Worm (Caenorhabditis elegans) whole organism, mixed stage, embryonic: ENCODE data around the gene R08D7.4.
"Not testable (repeated sequence)": the region's sequence is repeated elsewhere in the genome, so short reads cannot be mapped to it uniquely, and the experiment has no call there.

Experiments
- M03D4.4 ChIP-seq: sonication (generic microtip); optimal IDR thresholded peaks from 2 replicates; lab custom pipeline; 2017; ENCODE audit warnings: mild to moderate bottlenecking, missing genetic modification characterization, missing compliant biosample characterization
- bed-3 ChIP-seq: fragments of 200-800 bp; sonication (Bioruptor generic); optimal IDR thresholded peaks from 3 replicates; lab custom pipeline; 2018; ENCODE audit warnings: mild to moderate bottlenecking, missing genetic modification characterization, moderate library complexity, missing compliant biosample characterization
- blmp-1 ChIP-seq: fragments of 150-350 bp; optimal IDR thresholded peaks from 2 replicates; lab custom pipeline; 2014; ENCODE audit warnings: missing biosample characterization, missing genetic modification characterization
- ceh-43 ChIP-seq: fragments of 200-800 bp; sonication (Bioruptor generic); optimal IDR thresholded peaks from 2 replicates; lab custom pipeline; 2018; ENCODE audit warnings: mild to moderate bottlenecking, missing genetic modification characterization, moderate library complexity, missing compliant biosample characterization
- ces-1 ChIP-seq: fragments of 150-350 bp; optimal IDR thresholded peaks from 2 replicates; lab custom pipeline; 2014; ENCODE audit warnings: missing biosample characterization, missing genetic modification reagents, missing genetic modification characterization
- cnd-1 ChIP-seq: fragments of 200-800 bp; sonication (Bioruptor generic); optimal IDR thresholded peaks from 2 replicates; lab custom pipeline; 2018; ENCODE audit warnings: mild to moderate bottlenecking, missing genetic modification characterization, missing compliant biosample characterization
- drap-1 ChIP-seq: fragments of 200-800 bp; sonication (Bioruptor generic); optimal IDR thresholded peaks from 3 replicates; lab custom pipeline; 2018; ENCODE audit warnings: mild to moderate bottlenecking, missing genetic modification characterization, missing compliant biosample characterization
- flh-1 ChIP-seq: fragments of 200-800 bp; sonication (Bioruptor generic); optimal IDR thresholded peaks from 2 replicates; lab custom pipeline; 2018; ENCODE audit warnings: mild to moderate bottlenecking, missing genetic modification characterization, moderate library complexity, missing compliant biosample characterization
- ham-2 ChIP-seq: fragments of 200-800 bp; sonication (Bioruptor generic); optimal IDR thresholded peaks from 2 replicates; lab custom pipeline; 2018; ENCODE audit warnings: mild to moderate bottlenecking, missing genetic modification characterization, missing compliant biosample characterization
- hlh-1 ChIP-seq: fragments of 150-350 bp; optimal IDR thresholded peaks from 2 replicates; lab custom pipeline; 2014; ENCODE audit warnings: missing biosample characterization, missing genetic modification reagents, missing genetic modification characterization
- lin-13 ChIP-seq: fragments of 150-350 bp; optimal IDR thresholded peaks from 2 replicates; lab custom pipeline; 2014; ENCODE audit warnings: missing biosample characterization, missing genetic modification characterization
- lin-32 ChIP-seq: fragments of 200-800 bp; sonication (Bioruptor generic); optimal IDR thresholded peaks from 2 replicates; lab custom pipeline; 2018; ENCODE audit warnings: mild to moderate bottlenecking, missing genetic modification characterization, missing compliant biosample characterization
- lsy-2 ChIP-seq: fragments of 150-350 bp; optimal IDR thresholded peaks from 2 replicates; lab custom pipeline; 2014; ENCODE audit warnings: missing biosample characterization, missing genetic modification characterization
- mab-5 ChIP-seq: fragments of 150-350 bp; optimal IDR thresholded peaks from 2 replicates; lab custom pipeline; 2014; ENCODE audit warnings: missing biosample characterization, missing genetic modification characterization
- mls-2 ChIP-seq: sonication (generic microtip); optimal IDR thresholded peaks from 2 replicates; lab custom pipeline; 2016; ENCODE audit warnings: mild to moderate bottlenecking, missing genetic modification characterization, moderate library complexity, missing compliant biosample characterization
- nhr-12 ChIP-seq: fragments of 150-350 bp; optimal IDR thresholded peaks from 2 replicates; lab custom pipeline; 2014; ENCODE audit warnings: missing biosample characterization, missing genetic modification characterization
- nhr-2 ChIP-seq: fragments of 150-350 bp; optimal IDR thresholded peaks from 2 replicates; lab custom pipeline; 2014; ENCODE audit warnings: missing biosample characterization, missing genetic modification characterization
- nhr-237 ChIP-seq: fragments of 150-350 bp; optimal IDR thresholded peaks from 2 replicates; lab custom pipeline; 2014; ENCODE audit warnings: missing biosample characterization, missing genetic modification characterization
- nhr-28 ChIP-seq: fragments of 150-350 bp; optimal IDR thresholded peaks from 2 replicates; lab custom pipeline; 2014; ENCODE audit warnings: missing biosample characterization, missing genetic modification characterization
- nhr-76 ChIP-seq: sonication (generic microtip); optimal IDR thresholded peaks from 2 replicates; lab custom pipeline; 2017; ENCODE audit warnings: missing biosample characterization, missing genetic modification characterization
- pha-4 ChIP-seq: fragments of 150-350 bp; optimal IDR thresholded peaks from 2 replicates; lab custom pipeline; 2018; ENCODE audit warnings: missing biosample characterization, missing genetic modification reagents, missing genetic modification characterization
- sem-2 ChIP-seq: fragments of 200-800 bp; sonication (Bioruptor generic); optimal IDR thresholded peaks from 2 replicates; lab custom pipeline; 2018; ENCODE audit warnings: mild to moderate bottlenecking, missing genetic modification characterization, missing compliant biosample characterization
- snpc-4 ChIP-seq: fragments of 150-350 bp; optimal IDR thresholded peaks from 2 replicates; lab custom pipeline; 2014; ENCODE audit warnings: missing biosample characterization, missing genetic modification characterization
- sptf-1 ChIP-seq: sonication (generic microtip); optimal IDR thresholded peaks from 2 replicates; lab custom pipeline; 2017; ENCODE audit warnings: mild to moderate bottlenecking, missing genetic modification characterization, moderate library complexity, missing compliant biosample characterization
- tbx-8 ChIP-seq: fragments of 200-800 bp; sonication (Bioruptor generic); optimal IDR thresholded peaks from 2 replicates; lab custom pipeline; 2018; ENCODE audit warnings: mild to moderate bottlenecking, missing genetic modification characterization, moderate library complexity, missing compliant biosample characterization
- unc-120 ChIP-seq: sonication (generic microtip); optimal IDR thresholded peaks from 2 replicates; lab custom pipeline; 2017; ENCODE audit warnings: missing genetic modification characterization, missing compliant biosample characterization; ENCODE audit not compliant: poor library complexity, severe bottlenecking
- unc-39 ChIP-seq: fragments of 150-350 bp; optimal IDR thresholded peaks from 2 replicates; lab custom pipeline; 2014; ENCODE audit warnings: missing biosample characterization, missing genetic modification characterization
- unc-62 ChIP-seq: fragments of 150-350 bp; optimal IDR thresholded peaks from 2 replicates; lab custom pipeline; 2014; ENCODE audit warnings: missing biosample characterization, missing genetic modification reagents, missing genetic modification characterization
- zip-8 ChIP-seq: fragments of 150-350 bp; optimal IDR thresholded peaks from 2 replicates; lab custom pipeline; 2014; ENCODE audit warnings: missing biosample characterization, missing genetic modification characterization
- ztf-11 ChIP-seq: fragments of 150-350 bp; optimal IDR thresholded peaks from 2 replicates; lab custom pipeline; 2014; ENCODE audit warnings: missing biosample characterization, missing genetic modification characterization

R08D7.4 gene

ce11 chrIII:9004658-9005057 is 33.0 kb downstream of the R08D7.4 start:
- TF ChIP-seq nhr-12 (tag; lab: Kevin White, UChicago), result no peak
- no peak for TF ChIP-seq nhr-2 (tag; lab: Kevin White, UChicago)
- no peak for TF ChIP-seq lin-13 (tag; lab: Kevin White, UChicago)
- TF ChIP-seq flh-1 (GFP tag; lab: Kevin White, UChicago), result no peak
- no peak for TF ChIP-seq unc-62 (GFP tag; lab: Kevin White, UChicago)
- TF ChIP-seq bed-3, result no peak
- TF ChIP-seq zip-8 (tag; lab: Kevin White, UChicago), result no peak
- no peak for TF ChIP-seq nhr-76 (tag; lab: Kevin White, UChicago)
- no peak for TF ChIP-seq M03D4.4
- no peak for TF ChIP-seq lsy-2 (tag; lab: Kevin White, UChicago)
- no peak for TF ChIP-seq snpc-4
- no peak for TF ChIP-seq nhr-237 (tag; lab: Kevin White, UChicago)
- no peak for TF ChIP-seq ceh-43 (GFP tag; lab: Kevin White, UChicago)
- TF ChIP-seq unc-120, result no peak
- no peak for TF ChIP-seq sem-2
- no peak for TF ChIP-seq cnd-1 (tag; lab: Kevin White, UChicago)
- no peak for TF ChIP-seq ces-1 (GFP tag; lab: Kevin White, UChicago)

ce11 chrIII:9005905-9006372 is 34.2 kb downstream of the R08D7.4 start, which contains the start of gene rab-6.1:
Gene rab-6.1, minus strand, starts transcription at chrIII:9005955.
- TF ChIP-seq nhr-2 (tag; lab: Kevin White, UChicago); lin-32 (GFP tag; lab: Kevin White, UChicago); mls-2 (tag; lab: Kevin White, UChicago): not testable (repeated sequence)

- TF ChIP-seq lin-13 (tag; lab: Kevin White, UChicago), result no peak
- peak; percentile 67 for TF ChIP-seq unc-120
- peak; percentile 87 for TF ChIP-seq hlh-1
- TF ChIP-seq sptf-1 (tag; lab: Kevin White, UChicago), result peak; percentile 10
- peak; percentile 59 for TF ChIP-seq drap-1 (GFP tag; lab: Kevin White, UChicago)
- TF ChIP-seq pha-4 (tag; lab: Kevin White, UChicago), result peak; percentile 22
- TF ChIP-seq cnd-1 (tag; lab: Kevin White, UChicago), result peak; percentile 24
- TF ChIP-seq nhr-12 (tag; lab: Kevin White, UChicago), result peak; percentile 57
- peak; percentile 69 for TF ChIP-seq unc-62 (GFP tag; lab: Kevin White, UChicago)
- TF ChIP-seq mab-5, result no peak
These were observed 35.5 kb downstream of the R08D7.4 start for ce11 chrIII:9007183-9007582.

ce11 chrIII:9010047-9010446 is 38.4 kb downstream of the R08D7.4 start, which contains the start of gene F59B2.8:
Gene F59B2.8, minus strand, starts transcription at chrIII:9010197.
- TF ChIP-seq ces-1 (GFP tag; lab: Kevin White, UChicago), result peak; percentile 25
- TF ChIP-seq ham-2 (GFP tag; lab: Kevin White, UChicago), result no peak
- TF ChIP-seq ztf-11, result no peak
- TF ChIP-seq cnd-1 (tag; lab: Kevin White, UChicago), result no peak
- no peak for TF ChIP-seq lsy-2 (tag; lab: Kevin White, UChicago)
- TF ChIP-seq mls-2 (tag; lab: Kevin White, UChicago), result peak; percentile 22
- no peak for TF ChIP-seq M03D4.4
- peak; percentile 20 for TF ChIP-seq unc-120
- TF ChIP-seq hlh-1, result peak; percentile 15
- peak; percentile 62 for TF ChIP-seq unc-62 (GFP tag; lab: Kevin White, UChicago)

ce11 chrIII:9012309-9012708 is 40.6 kb downstream of the R08D7.4 start, which contains the start of gene F59B2.9:
Gene F59B2.9, minus strand, starts transcription at chrIII:9012409.
- TF ChIP-seq unc-39 (no peak), nhr-76 (tag; lab: Kevin White, UChicago) (no peak), tbx-8 (no peak), ham-2 (GFP tag; lab: Kevin White, UChicago) (no peak)

- TF ChIP-seq lin-32 (GFP tag; lab: Kevin White, UChicago) (no peak), unc-120 (no peak), blmp-1 (tag; lab: Kevin White, UChicago) (no peak), drap-1 (GFP tag; lab: Kevin White, UChicago) (no peak), nhr-28 (tag; lab: Kevin White, UChicago) (no peak), sptf-1 (tag; lab: Kevin White, UChicago) (no peak), ceh-43 (GFP tag; lab: Kevin White, UChicago) (no peak), pha-4 (tag; lab: Kevin White, UChicago) (no peak), ztf-11 (no peak), mls-2 (tag; lab: Kevin White, UChicago) (no peak), nhr-76 (tag; lab: Kevin White, UChicago) (no peak)
These were observed 45.5 kb downstream of the R08D7.4 start, which contains the start of gene F59B2.12 for ce11 chrIII:9017181-9017651. Gene F59B2.12, plus strand, starts transcription at chrIII:9017601.
